Worm (Caenorhabditis elegans): ENCODE measurements around the gene C25F9.13.

The C25F9.13 gene

DNA sequence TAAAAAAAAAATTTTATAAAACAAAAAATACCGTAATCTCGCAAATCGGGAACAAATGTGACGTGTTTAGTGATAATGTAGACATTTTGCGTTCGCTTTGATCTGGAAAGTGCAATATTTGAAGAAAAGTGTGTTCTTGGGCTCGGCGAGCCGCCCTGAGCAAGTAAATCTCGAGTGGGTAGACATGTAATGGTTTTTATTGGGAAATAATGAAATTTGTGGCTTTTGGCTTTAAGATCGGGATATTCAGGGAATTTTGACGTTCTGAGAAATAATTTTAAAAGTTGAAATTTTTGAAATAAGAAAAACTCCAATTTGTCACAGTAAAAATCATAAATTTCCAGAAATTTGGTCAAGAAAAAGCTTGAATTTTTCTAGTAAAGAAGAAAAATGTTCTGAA, 36.2 kb downstream of the C25F9.13 start, which contains the start of gene C14B4.2:
C14B4.2 (minus strand) TSS at position 101 of the 400 bp plus-strand sequence.
- TF ChIP-seq unc-62 (GFP tag; optimal IDR thresholded peaks at IDR 0.05) (no peak), nhr-77 (tag; optimal IDR thresholded peaks at IDR 0.05) (no peak), nhr-10 (tag; optimal IDR thresholded peaks at IDR 0.05) (no peak), ceh-16 (tag; optimal IDR thresholded peaks at IDR 0.05) (no peak), lsy-2 (tag; optimal IDR thresholded peaks at IDR 0.05) (no peak), ama-1 (optimal IDR thresholded peaks at IDR 0.05) (no peak), nhr-21 (tag; optimal IDR thresholded peaks at IDR 0.05) (no peak), lin-39 (tag; optimal IDR thresholded peaks at IDR 0.05) (no peak), F13H6.1 (tag; optimal IDR thresholded peaks at IDR 0.05) (no peak), unc-39 (tag; optimal IDR thresholded peaks at IDR 0.05) (no peak), elt-1 (tag; optimal IDR thresholded peaks at IDR 0.05) (no peak), lin-13 (GFP tag; optimal IDR thresholded peaks at IDR 0.05) (no peak), skn-1 (tag; optimal IDR thresholded peaks at IDR 0.05) (no peak), blmp-1 (tag; optimal IDR thresholded peaks at IDR 0.05; ENCODE audit: insufficient read depth) (no peak), nhr-12 (tag; optimal IDR thresholded peaks at IDR 0.05) (no peak), Y55F3AM.14 (GFP tag; optimal IDR thresholded peaks at IDR 0.05) (no peak), sma-9 (GFP tag; optimal IDR thresholded peaks at IDR 0.05) (no peak), sma-9 (tag; optimal IDR thresholded peaks at IDR 0.05) (no peak)

DNA sequence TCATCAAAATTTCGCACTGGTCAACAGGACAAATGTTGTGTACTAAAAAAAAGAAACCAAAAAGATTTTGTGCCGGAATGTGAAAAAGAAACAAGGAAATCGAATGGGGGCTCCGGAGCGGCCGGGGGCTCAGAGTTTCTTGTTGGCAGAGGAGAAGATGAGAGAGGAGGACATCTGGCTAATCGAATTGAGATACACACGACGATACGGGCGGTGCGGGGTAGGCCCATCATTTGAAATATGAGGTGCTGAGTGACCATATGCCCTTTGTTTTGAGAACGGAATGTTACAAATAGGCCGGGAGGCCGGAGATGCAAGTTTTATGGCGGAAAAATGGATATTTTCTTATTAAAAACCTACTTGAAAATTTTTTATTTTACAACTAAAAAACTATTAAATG, 40.7 kb downstream of the C25F9.13 start:
- no peak for TF ChIP-seq nhr-12 (tag; optimal IDR thresholded peaks at IDR 0.05)

DNA sequence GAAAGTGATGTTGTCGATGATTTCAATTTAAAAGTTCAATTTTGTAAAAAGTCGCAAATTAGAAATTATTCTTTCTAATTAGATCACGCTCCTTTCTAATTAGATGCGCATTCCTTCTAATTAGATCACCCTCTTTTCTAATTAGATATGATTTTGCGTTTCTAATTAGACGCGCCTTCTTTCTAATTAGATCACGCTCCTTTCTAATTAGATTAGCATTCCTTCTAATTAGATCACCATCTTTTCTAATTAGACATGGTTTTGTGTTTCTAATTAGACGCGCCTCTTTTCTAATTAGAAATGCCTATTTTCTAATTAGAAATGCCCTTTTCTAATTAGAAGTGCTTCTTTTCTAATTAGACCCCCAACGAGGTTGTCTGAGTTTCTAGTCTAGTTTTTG, 42.1 kb downstream of the C25F9.13 start:
- TF ChIP-seq R02D3.7 (tag; optimal IDR thresholded peaks at IDR 0.05): no peak
- no peak for TF ChIP-seq lin-13 (GFP tag; optimal IDR thresholded peaks at IDR 0.05)
- TF ChIP-seq crh-2 (tag; optimal IDR thresholded peaks at IDR 0.05): no peak
- no peak for TF ChIP-seq elt-3 (tag; optimal IDR thresholded peaks at IDR 0.05)
- no peak for TF ChIP-seq aly-2 (tag; optimal IDR thresholded peaks at IDR 0.05)
- no peak for TF ChIP-seq F13H6.1 (tag; optimal IDR thresholded peaks at IDR 0.05)
- no peak for TF ChIP-seq mab-5 (tag; optimal IDR thresholded peaks at IDR 0.05)
- no peak for TF ChIP-seq ceh-16 (tag; optimal IDR thresholded peaks at IDR 0.05)
- TF ChIP-seq fos-1 (tag; optimal IDR thresholded peaks at IDR 0.05): no peak
- no peak for TF ChIP-seq lin-11 (tag; optimal IDR thresholded peaks at IDR 0.05)
- TF ChIP-seq peb-1 (tag; optimal IDR thresholded peaks at IDR 0.05): no peak
- no peak for TF ChIP-seq unc-55 (GFP tag; optimal IDR thresholded peaks at IDR 0.05)
- TF ChIP-seq nhr-21 (tag; optimal IDR thresholded peaks at IDR 0.05): no peak
- no peak for TF ChIP-seq nhr-6 (tag; optimal IDR thresholded peaks at IDR 0.05)
- no peak for TF ChIP-seq nhr-129 (tag; optimal IDR thresholded peaks at IDR 0.05)

DNA sequence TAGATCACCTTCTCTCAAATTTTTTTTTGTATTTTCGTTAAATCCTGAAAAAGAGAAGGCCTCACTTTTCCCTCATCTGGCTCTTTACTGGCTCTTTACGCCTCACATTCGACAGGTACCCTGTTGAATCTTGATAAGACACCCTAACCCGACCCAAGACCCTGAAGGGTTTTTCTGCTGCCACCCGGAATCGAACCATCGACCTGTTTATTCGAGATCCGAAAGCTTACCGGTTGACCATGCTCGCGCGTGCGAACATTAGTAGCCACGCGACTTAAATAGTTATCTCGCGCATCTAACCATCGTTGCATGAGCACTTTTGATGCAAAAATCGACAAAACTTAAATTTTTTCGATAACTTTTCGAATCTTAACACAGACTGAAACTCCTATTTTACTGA, 43.6 kb downstream of the C25F9.13 start:
- TF ChIP-seq nhr-25 (tag; optimal IDR thresholded peaks at IDR 0.05) (no peak), snpc-4 (tag; optimal IDR thresholded peaks at IDR 0.05) (no peak), gmeb-1 (tag; optimal IDR thresholded peaks at IDR 0.05) (no peak), unc-62 (GFP tag; optimal IDR thresholded peaks at IDR 0.05) (no peak), lin-13 (GFP tag; optimal IDR thresholded peaks at IDR 0.05) (no peak), nhr-77 (tag; optimal IDR thresholded peaks at IDR 0.05) (no peak)

DNA sequence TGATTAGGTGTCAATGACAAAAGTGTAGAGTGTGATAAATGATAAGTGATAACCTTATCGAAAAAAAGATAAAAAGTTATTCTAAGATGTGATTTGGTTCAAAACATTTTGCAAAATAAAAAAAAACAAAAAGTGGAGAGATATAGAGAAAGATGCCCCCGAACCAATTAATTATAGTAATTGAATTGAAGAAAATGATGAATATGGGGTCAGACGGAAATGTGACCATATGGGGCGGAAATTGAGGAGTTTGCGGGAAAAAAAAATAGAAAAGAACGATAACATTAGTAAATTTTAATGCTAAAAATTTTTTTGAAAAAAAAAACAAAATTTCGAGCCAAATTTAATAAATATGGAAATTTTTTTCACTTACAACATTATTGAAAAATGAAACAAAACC, 44.3 kb downstream of the C25F9.13 start:
- TF ChIP-seq ceh-16 (tag; optimal IDR thresholded peaks at IDR 0.05): no peak
- no peak for TF ChIP-seq lin-39 (tag; optimal IDR thresholded peaks at IDR 0.05)
- TF ChIP-seq zag-1 (tag; optimal IDR thresholded peaks at IDR 0.05): no peak
- no peak for TF ChIP-seq ztf-1 (GFP tag; conservative IDR thresholded peaks at IDR 0.05)
- no peak for TF ChIP-seq ama-1 (optimal IDR thresholded peaks at IDR 0.05)
- TF ChIP-seq lin-11 (tag; optimal IDR thresholded peaks at IDR 0.05): no peak
- TF ChIP-seq Y55F3AM.14 (GFP tag; optimal IDR thresholded peaks at IDR 0.05): no peak
- TF ChIP-seq alr-1 (tag; optimal IDR thresholded peaks at IDR 0.05): no peak
- TF ChIP-seq nhr-21 (tag; optimal IDR thresholded peaks at IDR 0.05): no peak
- TF ChIP-seq nhr-23 (tag; optimal IDR thresholded peaks at IDR 0.05): no peak
